Worm (Caenorhabditis elegans): ENCODE measurements around the gene C33G3.4.

Gene C33G3.4

ce11 chrX:14063830-14064229, 7.1 kb upstream of the C33G3.4 start (continued):
- TF ChIP-seq snpc-4 (tag; optimal IDR thresholded peaks at IDR 0.05) (peak; percentile 80), unc-62 (GFP tag; optimal IDR thresholded peaks at IDR 0.05) (peak; percentile 7), blmp-1 (tag; optimal IDR thresholded peaks at IDR 0.05; ENCODE audit: insufficient read depth) (peak; percentile 5), nhr-10 (tag; optimal IDR thresholded peaks at IDR 0.05) (peak; percentile 8), mab-5 (tag; optimal IDR thresholded peaks at IDR 0.05) (peak; percentile 78), sma-9 (GFP tag; optimal IDR thresholded peaks at IDR 0.05) (peak; percentile 94), sma-9 (tag; optimal IDR thresholded peaks at IDR 0.05) (no peak), ceh-16 (tag; optimal IDR thresholded peaks at IDR 0.05) (no peak), zag-1 (tag; optimal IDR thresholded peaks at IDR 0.05) (peak; percentile 81), ama-1 (optimal IDR thresholded peaks at IDR 0.05) (peak; percentile 76), nhr-129 (tag; optimal IDR thresholded peaks at IDR 0.05) (peak; percentile 99), ZK546.5 (tag; optimal IDR thresholded peaks at IDR 0.05) (no peak), nhr-21 (tag; optimal IDR thresholded peaks at IDR 0.05) (peak; percentile 83), fos-1 (tag; optimal IDR thresholded peaks at IDR 0.05) (peak; percentile 91), lin-39 (tag; optimal IDR thresholded peaks at IDR 0.05) (no peak), ztf-11 (tag; optimal IDR thresholded peaks at IDR 0.05) (no peak), nhr-77 (tag; optimal IDR thresholded peaks at IDR 0.05) (peak; percentile 34), ztf-4 (tag; optimal IDR thresholded peaks at IDR 0.05) (peak; percentile 93), lsy-2 (tag; optimal IDR thresholded peaks at IDR 0.05) (peak; percentile 79 to 86), egl-27 (tag; optimal IDR thresholded peaks at IDR 0.05) (peak; percentile 83), nhr-23 (tag; optimal IDR thresholded peaks at IDR 0.05) (no peak), dmd-4 (tag; optimal IDR thresholded peaks at IDR 0.05) (no peak), mbf-1 (tag; optimal IDR thresholded peaks at IDR 0.05) (no peak), sma-3 (GFP tag; optimal IDR thresholded peaks at IDR 0.05) (peak; percentile 79), unc-55 (GFP tag; optimal IDR thresholded peaks at IDR 0.05) (peak; percentile 95), Y55F3AM.14 (GFP tag; optimal IDR thresholded peaks at IDR 0.05) (peak; percentile 81)

- TF ChIP-seq elt-1 (tag; optimal IDR thresholded peaks at IDR 0.05), result no peak
- no peak for TF ChIP-seq nhr-6 (tag; optimal IDR thresholded peaks at IDR 0.05)
- TF ChIP-seq R02D3.7 (tag; optimal IDR thresholded peaks at IDR 0.05), result no peak
- TF ChIP-seq lsy-2 (tag; optimal IDR thresholded peaks at IDR 0.05), result no peak
- TF ChIP-seq nhr-10 (tag; optimal IDR thresholded peaks at IDR 0.05), result no peak
- TF ChIP-seq skn-1 (tag; optimal IDR thresholded peaks at IDR 0.05), result no peak
- no peak for TF ChIP-seq unc-39 (tag; optimal IDR thresholded peaks at IDR 0.05)
- TF ChIP-seq nhr-237 (tag; optimal IDR thresholded peaks at IDR 0.05), result no peak
- no peak for TF ChIP-seq ztf-4 (tag; optimal IDR thresholded peaks at IDR 0.05)
- no peak for TF ChIP-seq peb-1 (tag; optimal IDR thresholded peaks at IDR 0.05)
- TF ChIP-seq mdl-1 (tag; optimal IDR thresholded peaks at IDR 0.05), result no peak
- TF ChIP-seq egl-27 (tag; optimal IDR thresholded peaks at IDR 0.05), result no peak
- TF ChIP-seq fos-1 (tag; optimal IDR thresholded peaks at IDR 0.05), result no peak
- TF ChIP-seq nhr-21 (tag; optimal IDR thresholded peaks at IDR 0.05), result no peak
- TF ChIP-seq snpc-4 (tag; optimal IDR thresholded peaks at IDR 0.05), result no peak
- TF ChIP-seq Y55F3AM.14 (GFP tag; optimal IDR thresholded peaks at IDR 0.05), result no peak
- TF ChIP-seq mbf-1 (tag; optimal IDR thresholded peaks at IDR 0.05), result no peak
Measured at ce11 chrX:14067641-14068040, 3.3 kb upstream of the C33G3.4 start, which contains the start of gene lgc-21. lgc-21 (minus strand) TSS chrX:14067984.

ce11 chrX:14069528-14069927, 1.4 kb upstream of the C33G3.4 start:
- no peak for TF ChIP-seq crh-2 (tag; optimal IDR thresholded peaks at IDR 0.05)
- TF ChIP-seq nhr-21 (tag; optimal IDR thresholded peaks at IDR 0.05), result no peak
- peak; percentile 73 for TF ChIP-seq blmp-1 (tag; optimal IDR thresholded peaks at IDR 0.05; ENCODE audit: insufficient read depth)
- no peak for TF ChIP-seq egl-27 (tag; optimal IDR thresholded peaks at IDR 0.05)
- no peak for TF ChIP-seq ZK546.5 (tag; optimal IDR thresholded peaks at IDR 0.05)
- TF ChIP-seq nhr-23 (tag; optimal IDR thresholded peaks at IDR 0.05), result no peak
- peak; percentile 46 for TF ChIP-seq sem-4 (tag; optimal IDR thresholded peaks at IDR 0.05)
- TF ChIP-seq ceh-82 (tag; optimal IDR thresholded peaks at IDR 0.05), result no peak
- no peak for TF ChIP-seq nhr-129 (tag; optimal IDR thresholded peaks at IDR 0.05)

ce11 chrX:14078574-14078973, 7.6 kb downstream of the C33G3.4 start, which contains the start of gene C33G3.5:
C33G3.5 (minus strand) TSS chrX:14078674.
- no peak for TF ChIP-seq fos-1 (tag; optimal IDR thresholded peaks at IDR 0.05)
- TF ChIP-seq nhr-237 (tag; optimal IDR thresholded peaks at IDR 0.05), result no peak
- no peak for TF ChIP-seq blmp-1 (tag; optimal IDR thresholded peaks at IDR 0.05; ENCODE audit: insufficient read depth)
- no peak for TF ChIP-seq dmd-4 (tag; optimal IDR thresholded peaks at IDR 0.05)
- TF ChIP-seq alr-1 (tag; optimal IDR thresholded peaks at IDR 0.05), result no peak
- TF ChIP-seq gmeb-1 (tag; optimal IDR thresholded peaks at IDR 0.05), result no peak
- TF ChIP-seq mab-5 (tag; optimal IDR thresholded peaks at IDR 0.05), result no peak
- TF ChIP-seq sma-3 (GFP tag; optimal IDR thresholded peaks at IDR 0.05), result no peak
- no peak for TF ChIP-seq unc-39 (tag; optimal IDR thresholded peaks at IDR 0.05)
- TF ChIP-seq lin-13 (GFP tag; optimal IDR thresholded peaks at IDR 0.05), result no peak
- no peak for TF ChIP-seq elt-3 (tag; optimal IDR thresholded peaks at IDR 0.05)
- TF ChIP-seq ama-1 (optimal IDR thresholded peaks at IDR 0.05), result no peak
- TF ChIP-seq nhr-11 (tag; optimal IDR thresholded peaks at IDR 0.05), result no peak
- TF ChIP-seq lin-11 (tag; optimal IDR thresholded peaks at IDR 0.05), result no peak
- no peak for TF ChIP-seq sma-9 (GFP tag; optimal IDR thresholded peaks at IDR 0.05)
- TF ChIP-seq sma-9 (tag; optimal IDR thresholded peaks at IDR 0.05), result no peak
